Worm (Caenorhabditis elegans): ENCODE data around the gene ZK686.5.

- TF ChIP-seq ceh-36 (tag; optimal IDR thresholded peaks at IDR 0.05): no peak
- no peak for TF ChIP-seq ama-1 (optimal IDR thresholded peaks at IDR 0.05)
- TF ChIP-seq sea-1 (GFP tag; conservative IDR thresholded peaks at IDR 0.05): no peak
- TF ChIP-seq flt-1 (GFP tag; IDR thresholded peaks at IDR 0.05): no peak
- no peak for TF ChIP-seq ceh-13 (GFP tag; optimal IDR thresholded peaks at IDR 0.05)
These were observed 29.6 kb downstream of the ZK686.5 start for ce11 chrIII:7737646-7738258.
